Fruit fly (Drosophila melanogaster) whole organism, prepupa: ENCODE measurements around the gene CG33125.

Source experiments
- CG8319 ChIP-seq: fragments of 200-800 bp; sonication (Bioruptor generic); optimal IDR thresholded peaks from 3 replicates; lab custom pipeline; 2016; ENCODE audit warnings: missing biosample characterization, missing genetic modification characterization
- CG9139 ChIP-seq: fragments of 200-800 bp; sonication (Bioruptor generic); optimal IDR thresholded peaks from 3 replicates; lab custom pipeline; 2017; ENCODE audit warnings: missing biosample characterization, mild to moderate bottlenecking, missing genetic modification characterization
- Sox102F ChIP-seq: fragments of 200-800 bp; sonication (Bioruptor generic); optimal IDR thresholded peaks from 2 replicates; lab custom pipeline; 2016; ENCODE audit warnings: missing biosample characterization, mild to moderate bottlenecking, missing genetic modification characterization
- Sox15 ChIP-seq: fragments of 200-800 bp; sonication (Bioruptor generic); optimal IDR thresholded peaks from 3 replicates; lab custom pipeline; 2016; ENCODE audit warnings: missing biosample characterization, missing genetic modification characterization
- acj6 ChIP-seq: fragments of 200-800 bp; sonication (Bioruptor generic); optimal IDR thresholded peaks from 3 replicates; lab custom pipeline; 2016; ENCODE audit warnings: missing biosample characterization, missing genetic modification characterization
- cyc ChIP-seq: fragments of 200-800 bp; sonication (Bioruptor generic); optimal IDR thresholded peaks from 3 replicates; lab custom pipeline; 2016; ENCODE audit warnings: missing biosample characterization, missing genetic modification characterization
- esn ChIP-seq: fragments of 200-800 bp; sonication (Bioruptor generic); optimal IDR thresholded peaks from 2 replicates; lab custom pipeline; 2016; ENCODE audit warnings: missing biosample characterization, mild to moderate bottlenecking, missing genetic modification characterization, moderate library complexity
- ss ChIP-seq, 2 experiments: fragments of 200-800 bp; sonication (Bioruptor generic); optimal IDR thresholded peaks; 2 replicates in 1 of 2; 3 replicates in 1 of 2; lab custom pipeline; 2017 to 2018; ENCODE audit warnings: mild to moderate bottlenecking in 2 of 2, missing biosample characterization in 2 of 2, missing genetic modification characterization in 2 of 2, moderate library complexity in 1 of 2
- svp ChIP-seq: fragments of 200-800 bp; sonication (Bioruptor generic); peaks from one replicate; lab custom pipeline; 2016; ENCODE audit warnings: missing biosample characterization, missing genetic modification characterization
- vri ChIP-seq: fragments of 200-800 bp; sonication (Bioruptor generic); optimal IDR thresholded peaks from 3 replicates; lab custom pipeline; 2016; ENCODE audit warnings: missing biosample characterization, mild to moderate bottlenecking, missing genetic modification characterization

dm6 chr2L:2653749-2654148, 1.5 kb upstream of the CG33125 start, which contains the start of gene Or23a:
- no peak for TF ChIP-seq Sox15 (GFP tag; lab: Kevin White, UChicago)
- TF ChIP-seq cyc (GFP tag; lab: Kevin White, UChicago): no peak
- no peak for TF ChIP-seq Sox102F (GFP tag; lab: Kevin White, UChicago)
- TF ChIP-seq ss (GFP tag; optimal IDR thresholded peaks at IDR 0.05; lab: Kevin White, UChicago): no peak
- no peak for TF ChIP-seq vri
- TF ChIP-seq svp (GFP tag; lab: Kevin White, UChicago): no peak
- no peak for TF ChIP-seq CG8319 (GFP tag; lab: Kevin White, UChicago)
- no peak for TF ChIP-seq esn (GFP tag; lab: Kevin White, UChicago)
- TF ChIP-seq CG9139 (GFP tag; lab: Kevin White, UChicago): no peak
- TF ChIP-seq acj6: no peak
